Worm (Caenorhabditis elegans): ENCODE data around the gene srj-33.

ce11 chrV:9911165-9911564 is 26.2 kb downstream of the srj-33 start:
- TF ChIP-seq flt-1 (GFP tag; IDR thresholded peaks at IDR 0.05) (no peak), tab-1 (GFP tag; IDR thresholded peaks at IDR 0.05) (no peak)
